Worm (Caenorhabditis elegans): ENCODE data around the gene Y16E11A.4.
"Not testable (repeated sequence)": the region's sequence is repeated elsewhere in the genome, so short reads cannot be mapped to it uniquely, and the experiment has no call there.

Gene Y16E11A.4

ce11 chrII:1986979-1987378 lies at the start of gene Y16E11A.4:
Gene Y16E11A.4 (plus strand): TSS chrII:1987279.
- peak; percentile 27 for TF ChIP-seq pqm-1 (tag; optimal IDR thresholded peaks at IDR 0.05)
- TF ChIP-seq ZK337.2 (GFP tag; IDR thresholded peaks at IDR 0.05) = no peak

- TF ChIP-seq php-3 (GFP tag; IDR thresholded peaks at IDR 0.05) = peak; percentile 78
- TF ChIP-seq lsy-2 (tag; optimal IDR thresholded peaks at IDR 0.05) = no peak
Measured at ce11 chrII:1939652-1940051, 47.4 kb upstream of the Y16E11A.4 start, which contains the start of gene ZK250.13. Gene ZK250.13 (minus strand): TSS chrII:1939752.

- TF ChIP-seq nhr-25 (tag; optimal IDR thresholded peaks at IDR 0.05; ENCODE audit: borderline replicate concordance, insufficient read depth) (no peak), ceh-44 (GFP tag; IDR thresholded peaks at IDR 0.05) (no peak), zip-11 (GFP tag; IDR thresholded peaks at IDR 0.05) (no peak), fkh-10 (GFP tag; optimal IDR thresholded peaks at IDR 0.05) (no peak), dpl-1 (GFP tag; optimal IDR thresholded peaks at IDR 0.05) (no peak), lin-13 (GFP tag; optimal IDR thresholded peaks at IDR 0.05) (no peak), unc-39 (tag; optimal IDR thresholded peaks at IDR 0.05) (no peak), madf-9 (GFP tag; conservative IDR thresholded peaks at IDR 0.05) (no peak), Y48G9A.11 (GFP tag; IDR thresholded peaks at IDR 0.05) (no peak), snpc-4 (tag; optimal IDR thresholded peaks at IDR 0.05) (no peak), mes-2 (tag; optimal IDR thresholded peaks at IDR 0.05; ENCODE audit: poor library complexity, severe bottlenecking) (no peak), daf-16 (GFP tag; optimal IDR thresholded peaks at IDR 0.05) (no peak), daf-16 (tag; optimal IDR thresholded peaks at IDR 0.05) (no peak), vab-7 (GFP tag; IDR thresholded peaks at IDR 0.05) (no peak), sdz-12 (GFP tag; optimal IDR thresholded peaks at IDR 0.05) (no peak), cey-2 (tag; optimal IDR thresholded peaks at IDR 0.05; ENCODE audit: borderline replicate concordance, insufficient read depth) (no peak)
Measured at ce11 chrII:1945093-1945492, 42.0 kb upstream of the Y16E11A.4 start, which contains the start of gene ZK250.14. Gene ZK250.14 (minus strand): TSS chrII:1945193.

- TF ChIP-seq egl-43 (GFP tag; IDR thresholded peaks at IDR 0.05) = no peak
- no peak for TF ChIP-seq ztf-11 (tag; optimal IDR thresholded peaks at IDR 0.05)
- TF ChIP-seq ceh-44 (GFP tag; IDR thresholded peaks at IDR 0.05) = no peak
- TF ChIP-seq Y105C5A.15 (GFP tag; IDR thresholded peaks at IDR 0.05) = no peak
- no peak for TF ChIP-seq Y5F2A.4 (GFP tag; optimal IDR thresholded peaks at IDR 0.05)
- TF ChIP-seq hif-1 (tag; optimal IDR thresholded peaks at IDR 0.05) = no peak
- TF ChIP-seq daf-12 (tag; optimal IDR thresholded peaks at IDR 0.05) = no peak
- no peak for TF ChIP-seq spr-3 (GFP tag; optimal IDR thresholded peaks at IDR 0.05)
- no peak for TF ChIP-seq arid-1 (GFP tag; conservative IDR thresholded peaks at IDR 0.05)
- TF ChIP-seq pqm-1 (tag; optimal IDR thresholded peaks at IDR 0.05) = no peak
- no peak for TF ChIP-seq daf-8 (GFP tag; IDR thresholded peaks at IDR 0.05)
- no peak for TF ChIP-seq snpc-1.2 (GFP tag; IDR thresholded peaks at IDR 0.05)
- no peak for TF ChIP-seq mep-1 (tag; optimal IDR thresholded peaks at IDR 0.05)
- TF ChIP-seq fos-1 (tag; optimal IDR thresholded peaks at IDR 0.05) = no peak
- TF ChIP-seq sdz-12 (GFP tag; optimal IDR thresholded peaks at IDR 0.05) = no peak
Measured at ce11 chrII:1946427-1946826, 40.7 kb upstream of the Y16E11A.4 start, which contains the start of gene math-48. Gene math-48 (minus strand): TSS chrII:1946527.

- not testable (repeated sequence) for TF ChIP-seq unc-130 (GFP tag; optimal IDR thresholded peaks at IDR 0.05); Y75B8A.6 (GFP tag; IDR thresholded peaks at IDR 0.05); set-16 (GFP tag; IDR thresholded peaks at IDR 0.05)
Measured at ce11 chrII:1948393-1948792, 38.7 kb upstream of the Y16E11A.4 start, which contains the start of gene ZK250.2. Gene ZK250.2 (plus strand): TSS chrII:1948693.

All from whole organism, L4 larva.